Fruit fly (Drosophila melanogaster) whole organism, pupa: ENCODE results near the gene CG13801.

Experiments
- CG8301 ChIP-seq: fragments of 200-800 bp; sonication (Bioruptor generic); optimal IDR thresholded peaks from 2 replicates; lab custom pipeline; 2018; ENCODE audit warnings: missing biosample characterization, mild to moderate bottlenecking, missing genetic modification characterization
- Snoo ChIP-seq: fragments of 200-800 bp; sonication (Bioruptor generic); optimal IDR thresholded peaks from 3 replicates; lab custom pipeline; 2017; ENCODE audit warnings: missing biosample characterization, mild to moderate bottlenecking, missing genetic modification characterization, inconsistent platforms

DNA sequence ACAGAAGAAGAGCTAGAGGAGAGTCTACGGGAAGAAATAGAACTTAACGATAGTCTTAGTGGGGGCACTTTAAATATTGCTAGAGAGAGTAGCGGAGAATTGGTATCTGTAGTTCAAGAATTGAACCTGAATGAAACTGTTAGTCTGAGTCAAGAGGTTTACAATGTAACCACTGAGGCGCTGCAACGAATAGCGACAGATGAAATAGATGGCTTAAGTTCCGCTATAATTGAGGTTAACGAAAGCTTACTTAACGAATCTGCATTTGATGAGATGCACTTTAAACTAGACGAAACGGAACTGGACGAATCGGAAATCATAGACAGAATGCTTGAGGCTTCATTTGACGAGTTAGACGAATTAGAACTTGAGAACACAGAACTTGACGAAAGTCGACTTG is 46.9 kb downstream of the CG13801 start:
- TF ChIP-seq CG8301: no peak
- no peak for TF ChIP-seq Snoo (tag; lab: Kevin White, UChicago)
